Worm (Caenorhabditis elegans) whole organism, L4 larva: Measurements from ENCODE around the gene spp-30.

Experiments
- D1046.2 ChIP-seq: fragments of 200-800 bp; sonication (Bioruptor generic); IDR thresholded peaks from 2 replicates; pipeline ENCODE4 v1.3.6; 2022; ENCODE audit warnings: missing genetic modification characterization, missing compliant biosample characterization
- F10B5.3 ChIP-seq: sonication (generic microtip); optimal IDR thresholded peaks from 2 replicates; lab custom pipeline; 2016; ENCODE audit warnings: mild to moderate bottlenecking, missing genetic modification characterization, missing compliant biosample characterization
- F44E2.7 ChIP-seq: fragments of 200-800 bp; sonication (Bioruptor generic); IDR thresholded peaks from 2 replicates; pipeline ENCODE4 v2.1.2; 2022; ENCODE audit warnings: missing genetic modification characterization, missing compliant biosample characterization
- F49E8.2 ChIP-seq: sonication (generic microtip); optimal IDR thresholded peaks from 2 replicates; lab custom pipeline; 2016; ENCODE audit warnings: missing compliant biosample characterization, mild to moderate bottlenecking, missing genetic modification characterization, borderline replicate concordance
- R02D3.7 ChIP-seq: fragments of 150-350 bp; sonication (generic microtip); optimal IDR thresholded peaks from 3 replicates; lab custom pipeline; 2014; ENCODE audit warnings: missing biosample characterization, missing genetic modification characterization
- T20F7.1 ChIP-seq: fragments of 200-800 bp; sonication (Bioruptor generic); optimal IDR thresholded peaks from 2 replicates; lab custom pipeline; 2018; ENCODE audit warnings: mild to moderate bottlenecking, missing genetic modification characterization, missing compliant biosample characterization
- Y48G9A.11 ChIP-seq: fragments of 200-800 bp; sonication (Bioruptor generic); IDR thresholded peaks from 2 replicates; pipeline ENCODE4 v1.3.6; 2022; ENCODE audit warnings: missing genetic modification reagents, missing genetic modification characterization, missing compliant biosample characterization
- ZK546.5 ChIP-seq, 2 experiments: sonication (generic microtip); optimal IDR thresholded peaks; 2 replicates each; lab custom pipeline; 2017; ENCODE audit warnings: missing biosample characterization in 2 of 2, missing genetic modification characterization in 2 of 2
- aly-2 ChIP-seq: sonication (generic microtip); optimal IDR thresholded peaks from 2 replicates; lab custom pipeline; 2018; ENCODE audit warnings: missing biosample characterization, missing genetic modification characterization
- arid-1 ChIP-seq: fragments of 200-800 bp; sonication (Bioruptor generic); conservative IDR thresholded peaks from 2 replicates; pipeline ENCODE4 v1.3.6; 2022; ENCODE audit warnings: missing genetic modification reagents, missing genetic modification characterization, missing compliant biosample characterization
- ceh-20 ChIP-seq: fragments of 200-800 bp; sonication (Bioruptor generic); IDR thresholded peaks from 2 replicates; pipeline ENCODE4 v1.3.6; 2022; ENCODE audit warnings: missing genetic modification reagents, missing genetic modification characterization, missing compliant biosample characterization
- ceh-28 ChIP-seq: fragments of 150-350 bp; optimal IDR thresholded peaks from 2 replicates; lab custom pipeline; 2014; ENCODE audit warnings: missing biosample characterization, missing genetic modification reagents, missing genetic modification characterization
- ceh-82 ChIP-seq: sonication (generic microtip); optimal IDR thresholded peaks from 2 replicates; lab custom pipeline; 2017; ENCODE audit warnings: missing biosample characterization, missing genetic modification characterization
- ces-1 ChIP-seq: fragments of 150-350 bp; sonication (generic microtip); optimal IDR thresholded peaks from 4 replicates; lab custom pipeline; 2014; ENCODE audit warnings: missing biosample characterization, missing genetic modification reagents, missing genetic modification characterization
- ctbp-1 ChIP-seq: fragments of 200-800 bp; sonication (Bioruptor generic); IDR thresholded peaks from 2 replicates; pipeline ENCODE4 v1.3.6; 2022; ENCODE audit warnings: missing genetic modification reagents, missing genetic modification characterization, missing compliant biosample characterization
- daf-16 ChIP-seq, 3 experiments: sonication (generic microtip); optimal IDR thresholded peaks; 2 replicates each; lab custom pipeline; 2016 to 2017; ENCODE audit warnings: missing genetic modification characterization in 3 of 3, missing genetic modification reagents in 3 of 3, mild to moderate bottlenecking in 2 of 3, missing compliant biosample characterization in 2 of 3, missing biosample characterization in 1 of 3, moderate library complexity in 1 of 3
- dmd-8 ChIP-seq: fragments of 200-800 bp; sonication (Bioruptor generic); IDR thresholded peaks from 2 replicates; pipeline ENCODE4 v1.3.6; 2022; ENCODE audit warnings: missing genetic modification characterization, missing compliant biosample characterization
- dve-1 ChIP-seq: sonication (generic microtip); optimal IDR thresholded peaks from 2 replicates; lab custom pipeline; 2017; ENCODE audit warnings: antibody characterized with exemption, mild to moderate bottlenecking, missing genetic modification characterization, missing compliant biosample characterization; ENCODE audit not compliant: insufficient read depth
- egl-43 ChIP-seq: fragments of 200-800 bp; sonication (Bioruptor generic); IDR thresholded peaks from 2 replicates; pipeline ENCODE4 v1.3.6; 2022; ENCODE audit warnings: missing genetic modification reagents, missing genetic modification characterization, missing compliant biosample characterization
- hif-1 ChIP-seq, 2 experiments: sonication (generic microtip); optimal IDR thresholded peaks; 2 replicates each; lab custom pipeline; 2016 to 2017; ENCODE audit warnings: missing compliant biosample characterization in 2 of 2, missing genetic modification characterization in 2 of 2, missing genetic modification reagents in 2 of 2, missing genotype in 2 of 2, mild to moderate bottlenecking in 1 of 2
- hmg-1.1 ChIP-seq: fragments of 200-800 bp; sonication (Bioruptor generic); IDR thresholded peaks from 2 replicates; pipeline ENCODE4 v1.3.6; 2022; ENCODE audit warnings: missing genetic modification reagents, missing genetic modification characterization, missing compliant biosample characterization
- jun-1 ChIP-seq: fragments of 150-350 bp; optimal IDR thresholded peaks from 2 replicates; lab custom pipeline; 2014; ENCODE audit warnings: missing biosample characterization, missing genetic modification reagents, missing genetic modification characterization
- lim-7 ChIP-seq: fragments of 200-800 bp; sonication (Bioruptor generic); IDR thresholded peaks from 2 replicates; pipeline ENCODE4 v1.3.6; 2022; ENCODE audit warnings: missing genetic modification characterization, missing compliant biosample characterization
- lin-29 ChIP-seq: fragments of 200-800 bp; sonication (Bioruptor generic); IDR thresholded peaks from 2 replicates; pipeline ENCODE4 v1.3.6; 2022; ENCODE audit warnings: missing genetic modification reagents, missing genetic modification characterization, missing compliant biosample characterization
- lin-39 ChIP-seq: fragments of 150-350 bp; optimal IDR thresholded peaks from 2 replicates; lab custom pipeline; 2014; ENCODE audit warnings: missing biosample characterization, missing genetic modification reagents, missing genetic modification characterization
- lsy-2 ChIP-seq, 2 experiments: fragments of 150-350 bp in 1 of 2; sonication (generic microtip) in 1 of 2; optimal IDR thresholded peaks; 2 replicates each; lab custom pipeline; 2014 to 2017; ENCODE audit warnings: missing biosample characterization in 2 of 2, missing genetic modification characterization in 2 of 2
- mes-2 ChIP-seq: sonication (generic microtip); optimal IDR thresholded peaks from 2 replicates; lab custom pipeline; 2016; ENCODE audit warnings: missing genotype, mild to moderate bottlenecking, missing genetic modification characterization, missing compliant biosample characterization; ENCODE audit not compliant: poor library complexity, severe bottlenecking
- mxl-2 ChIP-seq: fragments of 200-800 bp; sonication (Bioruptor generic); conservative IDR thresholded peaks from 2 replicates; pipeline ENCODE4 v1.3.6; 2022; ENCODE audit warnings: missing genetic modification reagents, missing genetic modification characterization, missing compliant biosample characterization
- nhr-111 ChIP-seq: fragments of 200-800 bp; sonication (Bioruptor generic); optimal IDR thresholded peaks from 2 replicates; lab custom pipeline; 2018; ENCODE audit warnings: mild to moderate bottlenecking, missing genetic modification characterization, missing compliant biosample characterization
- nhr-42 ChIP-seq: fragments of 200-800 bp; sonication (Bioruptor generic); IDR thresholded peaks from 2 replicates; pipeline ENCODE4 v1.3.6; 2022; ENCODE audit warnings: missing genetic modification characterization, missing compliant biosample characterization
- nhr-76 ChIP-seq: fragments of 150-350 bp; optimal IDR thresholded peaks from 2 replicates; lab custom pipeline; 2014; ENCODE audit warnings: missing biosample characterization, missing genetic modification characterization
- pha-4 ChIP-seq, 2 experiments: fragments of 150-350 bp in 1 of 2; fragments of 200-800 bp in 1 of 2; sonication (Bioruptor generic) in 1 of 2; IDR thresholded peaks in 1 of 2; optimal IDR thresholded peaks in 1 of 2; 2 replicates each; pipeline versions ENCODE4 v1.3.6 to Lab custom; 2014 to 2022; ENCODE audit warnings: missing genetic modification characterization in 2 of 2, missing genetic modification reagents in 2 of 2, missing biosample characterization in 1 of 2, missing compliant biosample characterization in 1 of 2
- php-3 ChIP-seq: fragments of 200-800 bp; sonication (Bioruptor generic); IDR thresholded peaks from 2 replicates; pipeline ENCODE4 v1.3.6; 2022; ENCODE audit warnings: missing genetic modification reagents, missing genetic modification characterization, missing compliant biosample characterization
- pqm-1 ChIP-seq: sonication (generic microtip); optimal IDR thresholded peaks from 2 replicates; lab custom pipeline; 2017; ENCODE audit warnings: missing biosample characterization, missing genetic modification characterization
- rbr-2 ChIP-seq: sonication (generic microtip); optimal IDR thresholded peaks from 2 replicates; lab custom pipeline; 2016; ENCODE audit warnings: missing genotype, missing genetic modification characterization, missing compliant biosample characterization
- saeg-2 ChIP-seq: fragments of 200-800 bp; sonication (Bioruptor generic); IDR thresholded peaks from 2 replicates; pipeline ENCODE4 v1.3.6; 2022; ENCODE audit warnings: missing genetic modification reagents, missing genetic modification characterization, missing compliant biosample characterization
- sdz-12 ChIP-seq: fragments of 200-800 bp; sonication (Bioruptor generic); optimal IDR thresholded peaks from 2 replicates; lab custom pipeline; 2018; ENCODE audit warnings: mild to moderate bottlenecking, missing genetic modification characterization, missing compliant biosample characterization
- snpc-1.2 ChIP-seq: fragments of 200-800 bp; sonication (Bioruptor generic); IDR thresholded peaks from 2 replicates; pipeline ENCODE4 v1.3.6; 2022; ENCODE audit warnings: missing genetic modification reagents, missing genetic modification characterization, missing compliant biosample characterization
- spr-1 ChIP-seq: sonication (generic microtip); optimal IDR thresholded peaks from 2 replicates; lab custom pipeline; 2016; ENCODE audit warnings: mild to moderate bottlenecking, missing genetic modification characterization, missing compliant biosample characterization
- spr-3 ChIP-seq: fragments of 200-800 bp; sonication (Bioruptor generic); optimal IDR thresholded peaks from 2 replicates; lab custom pipeline; 2018; ENCODE audit warnings: mild to moderate bottlenecking, missing genetic modification characterization, missing compliant biosample characterization
- tag-97 ChIP-seq: fragments of 200-800 bp; sonication (Bioruptor generic); IDR thresholded peaks from 2 replicates; pipeline ENCODE4 v1.3.6; 2022; ENCODE audit warnings: missing genetic modification characterization, missing compliant biosample characterization
- unc-130 ChIP-seq: sonication (generic microtip); optimal IDR thresholded peaks from 2 replicates; lab custom pipeline; 2016; ENCODE audit warnings: missing genetic modification reagents, missing genetic modification characterization, missing compliant biosample characterization
- unc-39 ChIP-seq: sonication (generic microtip); optimal IDR thresholded peaks from 2 replicates; lab custom pipeline; 2017; ENCODE audit warnings: missing biosample characterization, missing genetic modification characterization
- zfp-2 ChIP-seq: sonication (generic microtip); optimal IDR thresholded peaks from 2 replicates; lab custom pipeline; 2016; ENCODE audit warnings: mild to moderate bottlenecking, missing genetic modification characterization, missing compliant biosample characterization
- zfp-3 ChIP-seq: fragments of 200-800 bp; sonication (Bioruptor generic); conservative IDR thresholded peaks from 2 replicates; pipeline ENCODE4 v1.3.6; 2022; ENCODE audit warnings: missing genetic modification reagents, missing genetic modification characterization, missing compliant biosample characterization
- zip-11 ChIP-seq: fragments of 200-800 bp; sonication (Bioruptor generic); IDR thresholded peaks from 2 replicates; pipeline ENCODE4 v1.3.6; 2022; ENCODE audit warnings: missing genetic modification characterization, missing compliant biosample characterization
- zip-2 ChIP-seq: fragments of 150-350 bp; optimal IDR thresholded peaks from 2 replicates; lab custom pipeline; 2014; ENCODE audit warnings: missing biosample characterization, missing genetic modification characterization
- ztf-7 ChIP-seq: fragments of 150-350 bp; optimal IDR thresholded peaks from 2 replicates; lab custom pipeline; 2014; ENCODE audit warnings: missing biosample characterization, missing genetic modification characterization

spp-30 gene

DNA sequence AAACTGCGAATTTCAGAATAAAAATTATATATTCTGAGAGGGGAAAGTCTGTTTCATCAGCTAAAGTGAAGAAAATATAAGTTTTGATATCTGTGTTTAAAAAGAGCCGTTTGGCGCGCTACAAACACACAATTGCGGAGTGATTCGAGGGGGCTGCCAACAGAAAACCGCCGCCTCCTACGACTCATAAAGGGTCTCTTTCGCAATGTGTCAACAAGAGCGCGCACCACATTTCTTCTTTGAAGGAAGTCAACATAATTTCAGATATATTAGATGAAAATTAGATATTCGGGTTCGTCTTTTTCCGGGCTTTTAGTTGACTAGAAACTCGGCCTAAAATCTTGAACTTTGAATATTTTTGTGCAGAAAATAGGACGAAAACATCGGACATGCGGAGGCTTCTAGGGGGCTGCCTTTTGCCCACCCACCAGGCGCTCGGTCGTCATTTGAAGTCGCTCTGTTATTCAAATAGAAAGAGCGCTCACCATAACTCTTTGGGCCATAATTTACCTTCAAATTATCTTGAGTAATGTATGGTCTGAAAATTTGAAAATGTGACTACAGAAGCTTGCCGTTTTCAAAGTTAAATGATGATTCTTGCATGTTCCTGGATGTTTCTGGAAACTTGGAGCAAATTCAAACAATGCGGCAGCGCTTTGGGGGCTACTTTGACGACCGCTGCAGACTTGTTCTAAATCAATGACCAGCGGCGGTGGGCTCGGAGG lies 22.6 kb downstream of the spp-30 start (continued):
- no peak for TF ChIP-seq nhr-111 (GFP tag; lab: Kevin White, UChicago)
- TF ChIP-seq hif-1 (tag; optimal IDR thresholded peaks at IDR 0.05; lab: Kevin White, UChicago), result peak; percentile 84 to 94
- peak; percentile 23 for TF ChIP-seq lin-39
- TF ChIP-seq ztf-7 (tag; lab: Kevin White, UChicago), result no peak
- TF ChIP-seq zip-2 (tag; lab: Kevin White, UChicago), result peak; percentile 47
- peak; percentile 8 to 79 for TF ChIP-seq ZK546.5 (tag; optimal IDR thresholded peaks at IDR 0.05; lab: Kevin White, UChicago)
- TF ChIP-seq pqm-1 (tag; lab: Kevin White, UChicago), result peak; percentile 50
- TF ChIP-seq ctbp-1, result peak; percentile 90
- no peak for TF ChIP-seq F44E2.7 (GFP tag; lab: Robert Waterston, UW)
- peak; percentile 74 for TF ChIP-seq jun-1 (tag; lab: Kevin White, UChicago)
- no peak for TF ChIP-seq dmd-8 (GFP tag; lab: Robert Waterston, UW)
- TF ChIP-seq nhr-76 (tag; lab: Kevin White, UChicago), result no peak
- TF ChIP-seq ceh-82 (tag; lab: Kevin White, UChicago), result no peak
- TF ChIP-seq ces-1 (GFP tag; lab: Kevin White, UChicago), result no peak
- no peak for TF ChIP-seq aly-2 (tag; lab: Kevin White, UChicago)
- TF ChIP-seq T20F7.1 (GFP tag; lab: Kevin White, UChicago), result peak; percentile 90
- TF ChIP-seq arid-1, result peak; percentile 61; the same call in 1 of the 2 replicates
- peak; percentile 86; the same call in 1 of the 2 replicates for TF ChIP-seq php-3 (GFP tag; lab: Robert Waterston, UW)
- TF ChIP-seq D1046.2, result peak; percentile 84; the same call in 1 of the 2 replicates
- peak; percentile 91 for TF ChIP-seq hmg-1.1
- TF ChIP-seq egl-43 (GFP tag; lab: Robert Waterston, UW), result no peak; the same call in none of the 2 replicates
- peak; percentile 97 for TF ChIP-seq rbr-2 (tag; lab: Kevin White, UChicago)
- TF ChIP-seq Y48G9A.11 (GFP tag; lab: Robert Waterston, UW), result peak; percentile 54; the same call in 1 of the 2 replicates
- peak; percentile 91 for TF ChIP-seq pha-4 (GFP tag; IDR thresholded peaks at IDR 0.05; lab: Robert Waterston, UW)
- TF ChIP-seq pha-4 (tag; optimal IDR thresholded peaks at IDR 0.05; lab: Kevin White, UChicago), result no peak
- peak; percentile 74 to 86 for TF ChIP-seq lsy-2 (tag; optimal IDR thresholded peaks at IDR 0.05; lab: Kevin White, UChicago)
- TF ChIP-seq zfp-2 (tag; lab: Kevin White, UChicago), result peak; percentile 73
- no peak for TF ChIP-seq snpc-1.2 (GFP tag; lab: Robert Waterston, UW)
- peak; percentile 83 to 85 for TF ChIP-seq daf-16 (GFP tag; optimal IDR thresholded peaks at IDR 0.05; lab: Kevin White, UChicago)
- TF ChIP-seq daf-16 (tag; optimal IDR thresholded peaks at IDR 0.05; lab: Kevin White, UChicago), result peak; percentile 77
- peak; percentile 69 for TF ChIP-seq mxl-2 (GFP tag; lab: Robert Waterston, UW)
- peak; percentile 95 for TF ChIP-seq spr-3 (GFP tag; lab: Kevin White, UChicago)
- TF ChIP-seq saeg-2 (GFP tag; lab: Robert Waterston, UW), result peak; percentile 94
- TF ChIP-seq unc-39 (tag; lab: Kevin White, UChicago), result no peak
- TF ChIP-seq zfp-3 (GFP tag; lab: Robert Waterston, UW), result peak; percentile 93
- peak; percentile 91 for TF ChIP-seq nhr-42
- TF ChIP-seq tag-97 (GFP tag; lab: Robert Waterston, UW), result 0 out of 2 replicates have a peak, but pooled peaks have one; percentile 42
- no peak for TF ChIP-seq zip-11 (GFP tag; lab: Robert Waterston, UW)
- TF ChIP-seq R02D3.7 (tag; lab: Kevin White, UChicago), result peak; percentile 32
- peak; percentile 68 for TF ChIP-seq mes-2 (tag; lab: Kevin White, UChicago)
- no peak for TF ChIP-seq unc-130
- TF ChIP-seq spr-1 (tag; lab: Kevin White, UChicago), result peak; percentile 95
- peak; percentile 97 for TF ChIP-seq ceh-20
- peak; percentile 95 for TF ChIP-seq sdz-12 (GFP tag; lab: Kevin White, UChicago)
- no peak for TF ChIP-seq F49E8.2 (tag; lab: Kevin White, UChicago)
- TF ChIP-seq F10B5.3 (tag; lab: Kevin White, UChicago), result peak; percentile 78
- TF ChIP-seq ceh-28 (tag; lab: Kevin White, UChicago), result peak; percentile 41
- TF ChIP-seq lin-29, result peak; percentile 92
- TF ChIP-seq lim-7 (GFP tag; lab: Robert Waterston, UW), result peak; percentile 48
- peak; percentile 77 for TF ChIP-seq dve-1 (tag; lab: Kevin White, UChicago)
